Worm (Caenorhabditis elegans) whole organism, midembryonic: Measurements from ENCODE around the gene K06A9.2.

Source experiments
- T22C8.4 ChIP-seq: fragments of 200-800 bp; sonication (Bioruptor generic); IDR thresholded peaks from 2 replicates; pipeline ENCODE4 v1.3.6; 2022; ENCODE audit warnings: missing genetic modification characterization, missing compliant biosample characterization
- cog-1 ChIP-seq: sonication (generic microtip); optimal IDR thresholded peaks from 2 replicates; lab custom pipeline; 2016; ENCODE audit warnings: missing genetic modification characterization, missing compliant biosample characterization
- flt-1 ChIP-seq: fragments of 200-800 bp; sonication (Bioruptor generic); IDR thresholded peaks from 2 replicates; pipeline ENCODE4 v1.3.6; 2022; ENCODE audit warnings: missing genetic modification characterization, missing compliant biosample characterization
- ref-1 ChIP-seq: fragments of 200-800 bp; sonication (Bioruptor generic); conservative IDR thresholded peaks from 2 replicates; pipeline ENCODE4 v1.3.6; 2022; ENCODE audit warnings: missing genetic modification reagents, missing genetic modification characterization, missing compliant biosample characterization
- tab-1 ChIP-seq: fragments of 200-800 bp; sonication (Bioruptor generic); IDR thresholded peaks from 2 replicates; pipeline ENCODE4 v1.3.6; 2022; ENCODE audit warnings: missing genetic modification characterization, missing compliant biosample characterization
- ztf-23 ChIP-seq: fragments of 200-800 bp; sonication (Bioruptor generic); IDR thresholded peaks from 2 replicates; pipeline ENCODE4 v1.3.6; 2022; ENCODE audit warnings: missing genetic modification reagents, missing genetic modification characterization, missing compliant biosample characterization
- ztf-29 ChIP-seq: fragments of 200-800 bp; sonication (Bioruptor generic); IDR thresholded peaks from 2 replicates; pipeline ENCODE4 v1.3.6; 2022; ENCODE audit warnings: missing genetic modification reagents, missing genetic modification characterization, missing compliant biosample characterization

- TF ChIP-seq cog-1 (tag; lab: Kevin White, UChicago), result no peak
- TF ChIP-seq flt-1 (GFP tag; lab: Robert Waterston, UW), result no peak
- no peak for TF ChIP-seq ztf-29
- no peak for TF ChIP-seq T22C8.4 (GFP tag; lab: Robert Waterston, UW)
- no peak for TF ChIP-seq ref-1 (GFP tag; lab: Robert Waterston, UW)
- TF ChIP-seq tab-1 (GFP tag; lab: Robert Waterston, UW), result no peak
- TF ChIP-seq ztf-23 (GFP tag; lab: Robert Waterston, UW), result no peak
These were observed 12.9 kb upstream of the K06A9.2 start for ce11 chrX:1523272-1523671.
